Worm (Caenorhabditis elegans) whole organism, dauer: ENCODE data around the gene C29E4.15.

Source experiments
- unc-62 ChIP-seq: sonication (generic microtip); optimal IDR thresholded peaks from 2 replicates; lab custom pipeline; 2017; ENCODE audit warnings: missing biosample characterization, missing genetic modification reagents, missing genetic modification characterization

Gene C29E4.15

ce11 chrIII:7977777-7978176 lies 25.4 kb downstream of the C29E4.15 start, which contains the start of gene C06G4.4:
Gene C06G4.4 (minus strand): TSS chrIII:7977812.
- TF ChIP-seq unc-62 (GFP tag; lab: Kevin White, UChicago) = no peak

DNA sequence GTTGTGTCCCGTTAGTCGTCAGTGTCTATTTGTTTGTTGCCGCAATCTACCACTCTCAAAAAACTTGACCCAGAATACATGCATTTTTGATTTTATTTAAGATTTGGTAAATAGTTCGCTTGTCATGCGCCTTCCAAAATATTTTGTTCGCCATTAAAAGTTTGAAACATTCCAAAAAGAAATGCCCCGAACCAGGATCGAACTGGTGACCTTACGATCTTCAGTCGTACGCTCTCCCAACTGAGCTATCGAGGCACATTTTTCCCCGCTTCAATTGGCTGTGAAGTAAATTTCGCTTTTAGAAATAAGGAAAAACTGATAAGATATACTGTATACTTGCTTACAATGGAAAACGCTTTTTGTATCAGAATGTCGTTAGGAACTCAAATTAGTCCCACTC lies 25.9 kb downstream of the C29E4.15 start:
- no peak for TF ChIP-seq unc-62 (GFP tag; lab: Kevin White, UChicago)

DNA sequence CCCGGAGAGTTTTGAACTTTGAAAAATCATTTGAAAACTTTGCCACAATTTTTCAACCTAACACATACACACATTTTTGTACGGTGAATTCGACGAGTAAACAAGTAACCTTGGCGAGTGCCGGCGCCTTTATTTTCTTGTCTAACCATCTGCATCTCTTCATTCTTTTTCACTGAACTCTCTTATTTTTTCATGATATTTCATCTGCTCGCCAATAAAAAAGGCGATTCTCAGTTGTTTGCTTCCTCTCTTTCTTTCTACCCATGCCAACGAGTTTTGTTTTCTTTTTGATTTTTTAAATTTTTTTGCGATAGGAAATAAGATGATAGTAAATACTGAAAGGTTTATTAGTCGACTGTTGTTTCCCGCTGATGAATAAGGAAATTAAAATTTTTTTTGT lies 26.3 kb downstream of the C29E4.15 start:
- TF ChIP-seq unc-62 (GFP tag; lab: Kevin White, UChicago) = no peak

DNA sequence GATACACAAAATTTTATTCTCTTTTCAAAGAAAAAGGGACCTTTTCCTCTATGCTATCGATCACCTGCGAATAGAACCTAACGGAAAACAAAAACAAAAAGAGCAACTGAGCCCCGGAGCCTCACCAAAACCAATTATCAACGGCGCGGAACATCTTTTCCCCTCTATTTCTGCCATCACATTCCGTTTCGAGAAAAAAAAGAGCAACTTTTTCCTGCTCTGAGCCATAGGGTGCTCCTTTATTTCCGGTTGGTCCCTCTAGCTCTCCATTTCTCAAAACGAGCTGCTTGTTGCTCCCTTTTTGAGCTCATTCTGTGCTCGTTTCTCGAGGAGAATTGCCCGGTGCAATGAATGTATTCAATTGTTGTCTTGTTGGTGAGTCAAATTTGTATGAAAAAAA lies 27.2 kb downstream of the C29E4.15 start, which contains the start of gene clp-1:
TSS of gene clp-1 (plus strand) at position 301 of the 400 bp plus-strand sequence.
- TF ChIP-seq unc-62 (GFP tag; lab: Kevin White, UChicago) = no peak

- no peak for TF ChIP-seq unc-62 (GFP tag; lab: Kevin White, UChicago)
Measured at ce11 chrIII:7981233-7981632, 28.8 kb downstream of the C29E4.15 start.

ce11 chrIII:7981938-7982337 lies 29.5 kb downstream of the C29E4.15 start:
- TF ChIP-seq unc-62 (GFP tag; lab: Kevin White, UChicago) = no peak

- no peak for TF ChIP-seq unc-62 (GFP tag; lab: Kevin White, UChicago)
Measured at ce11 chrIII:7986585-7987171, 34.3 kb downstream of the C29E4.15 start, which contains the start of gene hrpk-2. Gene hrpk-2 (plus strand): TSS chrIII:7987121.

- TF ChIP-seq unc-62 (GFP tag; lab: Kevin White, UChicago) = no peak
Measured at ce11 chrIII:7996353-7996752, 43.9 kb downstream of the C29E4.15 start, which contains the start of gene npr-17. Gene npr-17 (minus strand): TSS chrIII:7996453.

ce11 chrIII:7997447-7998046 lies 45.1 kb downstream of the C29E4.15 start:
- no peak for TF ChIP-seq unc-62 (GFP tag; lab: Kevin White, UChicago)

DNA sequence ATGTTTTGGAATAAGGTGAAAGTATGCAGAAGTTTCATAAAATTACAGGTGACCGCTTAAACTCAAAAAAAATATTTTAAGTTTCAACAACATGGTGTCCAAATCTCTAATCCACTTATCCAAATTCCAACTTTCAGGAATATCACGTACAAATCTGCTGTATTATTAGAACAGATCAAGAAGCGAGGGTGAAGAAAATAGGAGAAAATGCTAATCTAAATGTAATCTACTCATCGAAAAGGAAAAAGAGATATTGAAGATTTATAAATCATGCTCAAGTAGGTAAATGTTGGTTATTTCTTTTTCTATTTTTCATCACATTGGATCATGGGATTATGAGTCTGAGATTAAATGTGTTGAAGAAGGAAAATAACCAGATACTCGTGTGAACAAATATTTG lies 49.1 kb downstream of the C29E4.15 start:
- no peak for TF ChIP-seq unc-62 (GFP tag; lab: Kevin White, UChicago)

ce11 chrIII:8004091-8004490 lies 51.7 kb downstream of the C29E4.15 start, which contains the start of gene C06G4.6:
Gene C06G4.6 (plus strand): TSS chrIII:8004391.
- no peak for TF ChIP-seq unc-62 (GFP tag; lab: Kevin White, UChicago)
